Worm (Caenorhabditis elegans): ENCODE data around the gene nhr-223.

DNA sequence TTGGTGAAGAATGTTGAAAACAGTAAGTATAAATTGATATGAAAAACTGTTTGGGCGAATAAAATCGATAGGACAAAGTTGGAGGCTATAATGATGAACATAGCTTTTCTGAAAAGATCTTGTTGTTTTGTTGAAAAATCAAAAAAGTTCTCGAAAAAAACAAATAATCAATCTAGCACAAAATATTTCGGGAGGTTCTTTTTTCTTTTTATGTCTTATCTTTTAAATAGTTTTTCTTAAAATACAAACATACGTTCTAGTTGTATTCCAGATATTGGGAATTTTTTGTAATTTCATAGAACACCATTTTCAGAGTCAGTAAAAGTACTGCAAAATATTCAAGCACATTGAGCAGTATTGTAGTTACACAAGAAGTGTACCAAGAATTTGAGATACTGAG, 33.7 kb downstream of the nhr-223 start, which contains the start of gene srbc-55:
- no peak for TF ChIP-seq ref-1 (GFP tag; conservative IDR thresholded peaks at IDR 0.05)
- no peak for TF ChIP-seq T22C8.4 (GFP tag; IDR thresholded peaks at IDR 0.05)
- TF ChIP-seq flt-1 (GFP tag; IDR thresholded peaks at IDR 0.05): no peak
- TF ChIP-seq ztf-29 (GFP tag; IDR thresholded peaks at IDR 0.05): no peak
- no peak for TF ChIP-seq ztf-23 (GFP tag; IDR thresholded peaks at IDR 0.05)
- TF ChIP-seq klf-2 (GFP tag; conservative IDR thresholded peaks at IDR 0.05): no peak
- no peak for TF ChIP-seq cog-1 (tag; optimal IDR thresholded peaks at IDR 0.05)
- TF ChIP-seq med-1 (GFP tag; optimal IDR thresholded peaks at IDR 0.05; ENCODE audit: insufficient read depth): no peak
- no peak for TF ChIP-seq tab-1 (GFP tag; IDR thresholded peaks at IDR 0.05)
